Fruit fly (Drosophila melanogaster): ENCODE data around the gene Chsy.
A peak's percentile ranks its signal among the peaks of the same experiment; 100 is the strongest.

Chsy gene

dm6 chrX:15615426-15615825, 22.1 kb upstream of the Chsy start (continued):
- TF ChIP-seq CG6683 (GFP tag; optimal IDR thresholded peaks at IDR 0.05) (no peak), CG16815 (GFP tag; optimal IDR thresholded peaks at IDR 0.05) (peak; percentile 39), pum (GFP tag; optimal IDR thresholded peaks at IDR 0.05) (peak; percentile 28), MTF-1 (GFP tag; optimal IDR thresholded peaks at IDR 0.05; ENCODE audit: borderline replicate concordance) (peak; percentile 4), maf-S (GFP tag; optimal IDR thresholded peaks at IDR 0.05) (peak; percentile 18), Camta (GFP tag; optimal IDR thresholded peaks at IDR 0.05) (peak; percentile 10), MESR4 (GFP tag; optimal IDR thresholded peaks at IDR 0.05) (no peak), p53 (GFP tag; optimal IDR thresholded peaks at IDR 0.05) (no peak), croc (GFP tag; conservative IDR thresholded peaks at IDR 0.05) (no peak), ind (GFP tag; optimal IDR thresholded peaks at IDR 0.05) (peak; percentile 42), CG17186 (GFP tag; optimal IDR thresholded peaks at IDR 0.05) (no peak), Sox100B (GFP tag; optimal IDR thresholded peaks at IDR 0.05) (peak; percentile 42), chif (GFP tag; optimal IDR thresholded peaks at IDR 0.05) (peak; percentile 48 to 51), CG4617 (GFP tag; optimal IDR thresholded peaks at IDR 0.05; ENCODE audit: borderline replicate concordance) (no peak), Sin3A (optimal IDR thresholded peaks at IDR 0.05) (no peak), CG13775 (GFP tag; optimal IDR thresholded peaks at IDR 0.05) (peak; percentile 40), YL-1 (GFP tag; optimal IDR thresholded peaks at IDR 0.05) (no peak), BtbVII (GFP tag; optimal IDR thresholded peaks at IDR 0.05) (peak; percentile 20), zen2 (GFP tag; IDR thresholded peaks at IDR 0.05; ENCODE audit: partially characterized antibody) (no peak), inv (GFP tag; IDR thresholded peaks at IDR 0.05; ENCODE audit: partially characterized antibody) (no peak), al (GFP tag; IDR thresholded peaks at IDR 0.05) (no peak), amos (GFP tag; IDR thresholded peaks at IDR 0.05; ENCODE audit: partially characterized antibody) (no peak), CG8359 (GFP tag; optimal IDR thresholded peaks at IDR 0.05; ENCODE audit: borderline replicate concordance) (no peak)

- TF ChIP-seq Med (GFP tag) (peak; percentile 58), D19B (GFP tag; optimal IDR thresholded peaks at IDR 0.05) (no peak), Drgx (GFP tag; IDR thresholded peaks at IDR 0.05) (0 out of 2 replicates have a peak, but pooled peaks have one; percentile 7), sqz (GFP tag; optimal IDR thresholded peaks at IDR 0.05) (no peak), CG11504 (tag; optimal IDR thresholded peaks at IDR 0.05) (peak; percentile 9), CG3407 (GFP tag; optimal IDR thresholded peaks at IDR 0.05) (no peak)
Measured at dm6 chrX:15611795-15612194, 18.5 kb upstream of the Chsy start.

dm6 chrX:15610957-15611356, 17.6 kb upstream of the Chsy start:
- TF ChIP-seq Med (GFP tag) (peak; percentile 16), Drgx (GFP tag; IDR thresholded peaks at IDR 0.05) (0 out of 2 replicates have a peak, but pooled peaks have one; percentile 9), sens (GFP tag) (peak; percentile 39), Taf1 (GFP tag; IDR thresholded peaks at IDR 0.05) (no peak)

dm6 chrX:15610173-15610572, 16.8 kb upstream of the Chsy start:
- TF ChIP-seq bsh (GFP tag; optimal IDR thresholded peaks at IDR 0.05) (no peak), grn (GFP tag; optimal IDR thresholded peaks at IDR 0.05) (peak; percentile 100), chif (GFP tag; optimal IDR thresholded peaks at IDR 0.05) (no peak), CG4730 (GFP tag; IDR thresholded peaks at IDR 0.05) (no peak), kni (GFP tag; optimal IDR thresholded peaks at IDR 0.05) (peak; percentile 65), pros (GFP tag; optimal IDR thresholded peaks at IDR 0.05) (peak; percentile 22), CG31441 (GFP tag; IDR thresholded peaks at IDR 0.05) (no peak), abd-A (tag; optimal IDR thresholded peaks at IDR 0.05) (peak; percentile 32), cad (GFP tag; optimal IDR thresholded peaks at IDR 0.05) (peak; percentile 55), CG12769 (tag; optimal IDR thresholded peaks at IDR 0.05) (peak; percentile 33), CG5245 (GFP tag; optimal IDR thresholded peaks at IDR 0.05) (no peak), CG15479 (GFP tag; optimal IDR thresholded peaks at IDR 0.05) (peak; percentile 72)

All from whole organism, embryonic.